In genomic region chr3L:10854801-10855418, dm6 we compare ENCODE assay signal across 2 fruit fly cellular contexts.
TF ChIP-seq lines count a peak whose summit lies in the region.

No protein-coding gene starts in this region.

TF ChIP-seq in whole organism, embryonic, 481 proteins besides CTCF, POLR2A, EP300 and RAD21 (continued from another document):
- peak; percentile 55 for TF ChIP-seq lbe (GFP tag; optimal IDR thresholded peaks at IDR 0.05; lab: Kevin White, UChicago)
- TF ChIP-seq zfh2 (GFP tag; optimal IDR thresholded peaks at IDR 0.05; lab: Kevin White, UChicago), result no peak

TF ChIP-seq in whole organism, prepupa, 60 proteins besides CTCF, POLR2A, EP300 and RAD21 (continued from another document):
- TF ChIP-seq CG6854 (GFP tag; optimal IDR thresholded peaks at IDR 0.05; lab: Kevin White, UChicago), result peak; percentile 26
- TF ChIP-seq Sox14 (GFP tag; optimal IDR thresholded peaks at IDR 0.05; lab: Kevin White, UChicago), result peak; percentile 91
- peak; percentile 90 for TF ChIP-seq Eip75B (GFP tag; optimal IDR thresholded peaks at IDR 0.05; lab: Kevin White, UChicago)
- peak; percentile 70 for TF ChIP-seq vri (GFP tag; optimal IDR thresholded peaks at IDR 0.05; lab: Kevin White, UChicago)
- peak; percentile 73 for TF ChIP-seq eg (GFP tag; IDR thresholded peaks at IDR 0.05; lab: Robert Waterston, UW)
- TF ChIP-seq Hr4 (GFP tag; optimal IDR thresholded peaks at IDR 0.05; lab: Kevin White, UChicago), result peak; percentile 88
- TF ChIP-seq Ets21C (GFP tag; optimal IDR thresholded peaks at IDR 0.05; lab: Kevin White, UChicago), result peak; percentile 85
- peak; percentile 90 for TF ChIP-seq cyc (GFP tag; optimal IDR thresholded peaks at IDR 0.05; lab: Kevin White, UChicago)
